Worm (Caenorhabditis elegans): Measurements from ENCODE around the gene nhr-262.

Gene nhr-262

ce11 chrV:16880679-16881078, 24.0 kb upstream of the nhr-262 start, which contains the start of gene F09C6.14:
TSS of gene F09C6.14 (plus strand) at chrV:16880979.
- TF ChIP-seq C06A6.2 (GFP tag; conservative IDR thresholded peaks at IDR 0.05) (no peak), F22D6.2 (tag; optimal IDR thresholded peaks at IDR 0.05) (no peak), F57C9.4 (tag; optimal IDR thresholded peaks at IDR 0.05) (no peak), repo-1 (tag; optimal IDR thresholded peaks at IDR 0.05) (no peak), let-607 (tag; optimal IDR thresholded peaks at IDR 0.05) (no peak), lag-1 (GFP tag; IDR thresholded peaks at IDR 0.05) (no peak), ceh-58 (GFP tag; IDR thresholded peaks at IDR 0.05) (no peak), ets-4 (GFP tag; optimal IDR thresholded peaks at IDR 0.05) (no peak), nhr-90 (tag; optimal IDR thresholded peaks at IDR 0.05) (no peak), die-1 (tag; optimal IDR thresholded peaks at IDR 0.05) (no peak)

DNA sequence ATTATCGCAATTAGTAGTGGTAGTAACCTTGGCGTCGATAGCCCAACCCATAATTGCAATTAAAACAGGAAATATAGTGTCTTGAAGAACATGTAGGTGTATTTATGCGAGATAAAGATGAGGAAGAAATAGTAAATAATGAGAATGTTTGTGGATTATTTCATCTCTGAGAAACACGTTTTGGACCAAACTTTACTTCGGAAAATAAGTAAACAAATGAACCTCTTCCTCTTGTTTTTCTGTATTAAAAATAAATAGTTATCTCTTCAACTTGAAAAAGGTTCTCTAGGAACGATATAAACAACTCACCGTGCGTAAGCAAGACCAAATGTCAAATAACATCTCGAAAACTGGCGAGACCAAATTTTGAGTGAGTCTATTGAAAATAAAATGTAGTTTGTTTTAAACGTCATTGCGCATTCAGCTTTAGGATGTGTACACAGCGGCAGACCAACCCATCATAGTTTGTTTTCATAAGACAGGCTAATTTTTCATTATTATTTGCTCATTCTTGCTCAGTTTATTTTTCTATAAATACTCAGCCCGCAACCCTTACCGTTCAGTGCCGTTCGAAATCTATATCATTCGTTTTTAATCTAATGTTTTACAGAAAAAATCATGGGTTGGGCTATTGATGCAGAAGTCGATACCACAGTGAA, 22.3 kb upstream of the nhr-262 start, which contains the start of the genes F09C6.11 and F09C6.12:
Gene F09C6.11, minus strand, starts transcription at position 51 of the 659 bp plus-strand sequence.
Gene F09C6.12, plus strand, starts transcription at position 609 of the 659 bp plus-strand sequence.
- no peak for TF ChIP-seq hrde-1 (tag; optimal IDR thresholded peaks at IDR 0.05; ENCODE audit: borderline replicate concordance)
- no peak for TF ChIP-seq bed-2 (GFP tag; IDR thresholded peaks at IDR 0.05)
- TF ChIP-seq sptf-2 (GFP tag; optimal IDR thresholded peaks at IDR 0.05), result no peak
- TF ChIP-seq F23B12.7 (tag; optimal IDR thresholded peaks at IDR 0.05; ENCODE audit: insufficient read depth), result no peak
- no peak for TF ChIP-seq madf-6 (GFP tag; IDR thresholded peaks at IDR 0.05)
- TF ChIP-seq F57C9.4 (tag; optimal IDR thresholded peaks at IDR 0.05), result no peak
- no peak for TF ChIP-seq akir-1 (GFP tag; optimal IDR thresholded peaks at IDR 0.05)

DNA sequence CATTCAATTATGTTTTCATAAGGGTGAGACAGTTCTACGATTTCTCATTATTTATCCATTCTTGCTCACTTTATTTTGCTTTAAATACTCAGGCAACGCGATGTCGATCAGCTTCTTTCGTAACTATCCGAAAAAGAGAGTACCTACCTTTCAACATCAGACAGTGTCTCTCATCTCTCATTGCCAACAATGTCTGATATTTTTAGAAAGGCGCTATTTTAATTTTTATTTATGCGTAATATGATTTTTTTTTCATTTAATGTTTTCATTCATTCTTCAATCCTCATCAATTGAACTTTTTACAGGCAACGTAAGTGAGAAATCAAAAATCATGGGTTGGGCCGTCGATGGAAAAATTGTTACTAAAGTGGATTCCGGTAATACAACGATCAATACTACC, 20.0 kb upstream of the nhr-262 start, which contains the start of gene F09C6.13:
Gene F09C6.13, plus strand, starts transcription at position 301 of the 400 bp plus-strand sequence.
- TF ChIP-seq lsy-27 (tag; optimal IDR thresholded peaks at IDR 0.05; ENCODE audit: borderline replicate concordance, insufficient read depth), result no peak
- no peak for TF ChIP-seq K12H6.12 (tag; optimal IDR thresholded peaks at IDR 0.05)
- TF ChIP-seq mel-28 (tag; optimal IDR thresholded peaks at IDR 0.05; ENCODE audit: borderline replicate concordance), result no peak
- no peak for TF ChIP-seq him-1 (tag; optimal IDR thresholded peaks at IDR 0.05)
- no peak for TF ChIP-seq lir-1 (GFP tag; conservative IDR thresholded peaks at IDR 0.05)
- TF ChIP-seq hrde-1 (tag; optimal IDR thresholded peaks at IDR 0.05; ENCODE audit: borderline replicate concordance), result no peak
- no peak for TF ChIP-seq Y67H2A.10 (GFP tag; conservative IDR thresholded peaks at IDR 0.05)
- TF ChIP-seq ceh-91 (GFP tag; IDR thresholded peaks at IDR 0.05), result no peak
- no peak for TF ChIP-seq snpc-4 (GFP tag; optimal IDR thresholded peaks at IDR 0.05)
- no peak for TF ChIP-seq snpc-4 (tag; optimal IDR thresholded peaks at IDR 0.05)
- TF ChIP-seq F57A8.1 (GFP tag; optimal IDR thresholded peaks at IDR 0.05), result no peak
- no peak for TF ChIP-seq akir-1 (GFP tag; optimal IDR thresholded peaks at IDR 0.05)
- no peak for TF ChIP-seq hmg-20 (GFP tag; IDR thresholded peaks at IDR 0.05)
- no peak for TF ChIP-seq ztf-6 (GFP tag; IDR thresholded peaks at IDR 0.05)
- TF ChIP-seq dpl-1 (GFP tag; optimal IDR thresholded peaks at IDR 0.05), result no peak
- no peak for TF ChIP-seq lin-26 (GFP tag; IDR thresholded peaks at IDR 0.05)
- no peak for TF ChIP-seq hlh-26 (GFP tag; conservative IDR thresholded peaks at IDR 0.05)
- no peak for TF ChIP-seq nfya-1 (tag; optimal IDR thresholded peaks at IDR 0.05; ENCODE audit: borderline replicate concordance, insufficient read depth)

DNA sequence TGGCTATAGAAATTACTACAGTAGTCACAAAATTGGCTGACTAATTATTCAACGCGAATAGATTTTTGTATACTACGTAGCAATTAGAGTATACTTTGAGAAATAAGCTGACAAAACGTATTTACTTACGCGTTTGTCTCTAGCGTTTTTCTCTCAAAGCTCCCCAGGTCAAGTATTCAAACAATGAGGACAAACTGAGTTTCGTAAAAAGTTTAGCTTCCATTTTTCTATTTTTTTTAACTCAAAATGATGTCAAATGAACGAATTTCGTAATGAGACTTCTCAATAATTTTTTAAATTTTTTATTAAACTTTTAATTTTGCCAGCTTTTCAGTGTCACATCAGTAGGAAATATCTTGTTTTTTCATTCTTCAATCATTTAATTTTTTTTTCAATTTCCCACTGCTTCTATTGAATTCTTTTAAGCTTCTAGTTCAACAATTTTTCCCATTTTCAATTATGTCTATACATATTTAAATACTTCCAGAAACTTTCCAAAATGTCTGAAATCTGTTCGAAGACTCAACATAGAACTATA, 15.9 kb upstream of the nhr-262 start, which contains the start of the genes ifas-2 and fbxa-44:
Gene ifas-2, minus strand, starts transcription at position 101 of the 538 bp plus-strand sequence.
Gene fbxa-44, plus strand, starts transcription at position 488 of the 538 bp plus-strand sequence.
- TF ChIP-seq ceh-79 (tag; optimal IDR thresholded peaks at IDR 0.05) (no peak), ceh-27 (GFP tag; optimal IDR thresholded peaks at IDR 0.05) (no peak), ekl-4 (GFP tag; IDR thresholded peaks at IDR 0.05) (no peak), tbx-9 (tag; optimal IDR thresholded peaks at IDR 0.05; ENCODE audit: borderline replicate concordance) (no peak), attf-3 (GFP tag; conservative IDR thresholded peaks at IDR 0.05) (no peak), mes-4 (tag; optimal IDR thresholded peaks at IDR 0.05) (no peak), rec-8 (tag; optimal IDR thresholded peaks at IDR 0.05) (no peak), B0019.2 (GFP tag; conservative IDR thresholded peaks at IDR 0.05) (no peak), snpc-3.4 (tag; optimal IDR thresholded peaks at IDR 0.05) (no peak), hmg-20 (GFP tag; IDR thresholded peaks at IDR 0.05) (no peak), D2030.7 (GFP tag; IDR thresholded peaks at IDR 0.05) (no peak)
